Worm (Caenorhabditis elegans) whole organism, L2 larva: Measurements from ENCODE around the gene F46G10.4.

Source experiments
- F13H6.1 ChIP-seq: sonication (generic microtip); optimal IDR thresholded peaks from 2 replicates; lab custom pipeline; 2016; ENCODE audit warnings: missing genetic modification characterization, missing compliant biosample characterization
- R02D3.7 ChIP-seq: fragments of 150-350 bp; optimal IDR thresholded peaks from 2 replicates; lab custom pipeline; 2014; ENCODE audit warnings: missing biosample characterization, missing genetic modification characterization
- Y55F3AM.14 ChIP-seq: fragments of 200-800 bp; sonication (Bioruptor generic); optimal IDR thresholded peaks from 2 replicates; lab custom pipeline; 2018; ENCODE audit warnings: mild to moderate bottlenecking, missing genetic modification characterization, missing compliant biosample characterization
- ZK546.5 ChIP-seq: sonication (generic microtip); optimal IDR thresholded peaks from 2 replicates; lab custom pipeline; 2017; ENCODE audit warnings: missing biosample characterization, missing genetic modification characterization
- aly-2 ChIP-seq: fragments of 150-350 bp; optimal IDR thresholded peaks from 2 replicates; lab custom pipeline; 2014; ENCODE audit warnings: missing biosample characterization, missing genetic modification characterization
- ama-1 ChIP-seq: fragments of 150-350 bp; optimal IDR thresholded peaks from 2 replicates; lab custom pipeline; 2018; ENCODE audit warnings: inconsistent platforms
- blmp-1 ChIP-seq: sonication (generic microtip); optimal IDR thresholded peaks from 2 replicates; lab custom pipeline; 2017; ENCODE audit warnings: missing genetic modification characterization, mild to moderate bottlenecking, missing compliant biosample characterization, antibody characterized with exemption, moderate library complexity; ENCODE audit not compliant: insufficient read depth
- ceh-16 ChIP-seq: fragments of 150-350 bp; optimal IDR thresholded peaks from 2 replicates; lab custom pipeline; 2014; ENCODE audit warnings: missing biosample characterization, missing genetic modification characterization
- ceh-82 ChIP-seq: fragments of 150-350 bp; optimal IDR thresholded peaks from 2 replicates; lab custom pipeline; 2014; ENCODE audit warnings: missing biosample characterization, missing genetic modification characterization
- crh-2 ChIP-seq: sonication (generic microtip); optimal IDR thresholded peaks from 2 replicates; lab custom pipeline; 2017; ENCODE audit warnings: missing biosample characterization, missing genetic modification characterization
- egl-27 ChIP-seq: sonication (generic microtip); optimal IDR thresholded peaks from 3 replicates; lab custom pipeline; 2017; ENCODE audit warnings: missing biosample characterization, missing genetic modification reagents, missing genetic modification characterization
- elt-1 ChIP-seq: fragments of 150-350 bp; optimal IDR thresholded peaks from 2 replicates; lab custom pipeline; 2014; ENCODE audit warnings: missing biosample characterization, missing genetic modification characterization
- elt-3 ChIP-seq: sonication (generic microtip); optimal IDR thresholded peaks from 2 replicates; lab custom pipeline; 2017; ENCODE audit warnings: missing biosample characterization, missing genetic modification characterization
- fos-1 ChIP-seq: fragments of 150-350 bp; optimal IDR thresholded peaks from 2 replicates; lab custom pipeline; 2014; ENCODE audit warnings: missing biosample characterization, missing genetic modification characterization
- gmeb-1 ChIP-seq: fragments of 150-350 bp; optimal IDR thresholded peaks from 2 replicates; lab custom pipeline; 2014; ENCODE audit warnings: missing biosample characterization, missing genetic modification characterization
- lin-11 ChIP-seq: fragments of 150-350 bp; sonication (generic microtip); optimal IDR thresholded peaks from 2 replicates; lab custom pipeline; 2014; ENCODE audit warnings: missing biosample characterization, missing genetic modification characterization, inconsistent platforms, mixed read lengths
- lin-13 ChIP-seq: fragments of 150-350 bp; optimal IDR thresholded peaks from 2 replicates; lab custom pipeline; 2014; ENCODE audit warnings: missing biosample characterization, missing genetic modification reagents, missing genetic modification characterization
- lin-39 ChIP-seq: fragments of 150-350 bp; optimal IDR thresholded peaks from 2 replicates; lab custom pipeline; 2014; ENCODE audit warnings: missing biosample characterization, missing genetic modification reagents, missing genetic modification characterization
- lsy-2 ChIP-seq, 2 experiments: fragments of 150-350 bp in 1 of 2; sonication (generic microtip) in 1 of 2; optimal IDR thresholded peaks; 2 replicates each; lab custom pipeline; 2014 to 2017; ENCODE audit warnings: missing biosample characterization in 2 of 2, missing genetic modification characterization in 2 of 2
- mab-5 ChIP-seq: fragments of 150-350 bp; optimal IDR thresholded peaks from 2 replicates; lab custom pipeline; 2014; ENCODE audit warnings: missing biosample characterization, missing genetic modification characterization
- mbf-1 ChIP-seq: sonication (generic microtip); optimal IDR thresholded peaks from 2 replicates; lab custom pipeline; 2017; ENCODE audit warnings: missing biosample characterization, missing genetic modification characterization
- mdl-1 ChIP-seq, 2 experiments: fragments of 150-350 bp in 1 of 2; sonication (generic microtip) in 1 of 2; optimal IDR thresholded peaks; 2 replicates each; lab custom pipeline; 2017; ENCODE audit warnings: missing biosample characterization in 2 of 2, missing genetic modification characterization in 2 of 2
- nhr-11 ChIP-seq: fragments of 150-350 bp; optimal IDR thresholded peaks from 2 replicates; lab custom pipeline; 2014; ENCODE audit warnings: missing biosample characterization, missing genetic modification characterization
- nhr-12 ChIP-seq: fragments of 150-350 bp; optimal IDR thresholded peaks from 2 replicates; lab custom pipeline; 2014; ENCODE audit warnings: missing biosample characterization, missing genetic modification characterization
- nhr-129 ChIP-seq: fragments of 150-350 bp; optimal IDR thresholded peaks from 2 replicates; lab custom pipeline; 2014; ENCODE audit warnings: missing biosample characterization, missing genetic modification characterization
- nhr-21 ChIP-seq: fragments of 150-350 bp; optimal IDR thresholded peaks from 2 replicates; lab custom pipeline; 2014; ENCODE audit warnings: missing biosample characterization, missing genetic modification characterization
- nhr-23 ChIP-seq: fragments of 150-350 bp; optimal IDR thresholded peaks from 2 replicates; lab custom pipeline; 2014; ENCODE audit warnings: missing biosample characterization, missing genetic modification reagents, missing genetic modification characterization
- nhr-25 ChIP-seq: fragments of 150-350 bp; sonication (generic microtip); optimal IDR thresholded peaks from 3 replicates; lab custom pipeline; 2014; ENCODE audit warnings: missing biosample characterization, missing genetic modification characterization
- nhr-6 ChIP-seq: fragments of 150-350 bp; optimal IDR thresholded peaks from 2 replicates; lab custom pipeline; 2014; ENCODE audit warnings: missing biosample characterization, missing genetic modification characterization
- nhr-77 ChIP-seq: fragments of 150-350 bp; optimal IDR thresholded peaks from 2 replicates; lab custom pipeline; 2014; ENCODE audit warnings: missing biosample characterization, missing genetic modification characterization
- peb-1 ChIP-seq: fragments of 150-350 bp; optimal IDR thresholded peaks from 2 replicates; lab custom pipeline; 2014; ENCODE audit warnings: missing biosample characterization, missing genetic modification characterization
- sem-4 ChIP-seq: fragments of 150-350 bp; optimal IDR thresholded peaks from 2 replicates; lab custom pipeline; 2014; ENCODE audit warnings: missing biosample characterization, missing genetic modification reagents, missing genetic modification characterization
- sma-3 ChIP-seq: sonication (generic microtip); optimal IDR thresholded peaks from 2 replicates; lab custom pipeline; 2016; ENCODE audit warnings: missing genetic modification reagents, missing genetic modification characterization, missing compliant biosample characterization
- sma-9 ChIP-seq, 2 experiments: fragments of 150-350 bp in 1 of 2; sonication (generic microtip) in 1 of 2; optimal IDR thresholded peaks; 2 replicates each; lab custom pipeline; 2014 to 2016; ENCODE audit warnings: missing genetic modification characterization in 2 of 2, mild to moderate bottlenecking in 1 of 2, missing biosample characterization in 1 of 2, missing compliant biosample characterization in 1 of 2, missing genetic modification reagents in 1 of 2, moderate library complexity in 1 of 2
- snpc-4 ChIP-seq: fragments of 150-350 bp; optimal IDR thresholded peaks from 2 replicates; lab custom pipeline; 2014; ENCODE audit warnings: missing biosample characterization, missing genetic modification characterization
- unc-39 ChIP-seq: fragments of 150-350 bp; optimal IDR thresholded peaks from 2 replicates; lab custom pipeline; 2014; ENCODE audit warnings: missing biosample characterization, missing genetic modification characterization
- unc-55 ChIP-seq: fragments of 150-350 bp; sonication (generic microtip); optimal IDR thresholded peaks from 3 replicates; lab custom pipeline; 2014; ENCODE audit warnings: missing biosample characterization, missing genetic modification reagents, missing genetic modification characterization
- zag-1 ChIP-seq: fragments of 150-350 bp; optimal IDR thresholded peaks from 2 replicates; lab custom pipeline; 2014; ENCODE audit warnings: missing biosample characterization, missing genetic modification characterization
- ztf-1 ChIP-seq: fragments of 200-800 bp; sonication (Bioruptor generic); conservative IDR thresholded peaks from 2 replicates; pipeline ENCODE4 v1.3.6; 2022; ENCODE audit warnings: missing genetic modification characterization, missing compliant biosample characterization
- ztf-4 ChIP-seq: fragments of 150-350 bp; optimal IDR thresholded peaks from 2 replicates; lab custom pipeline; 2014; ENCODE audit warnings: missing biosample characterization, missing genetic modification characterization

The F46G10.4 gene

DNA sequence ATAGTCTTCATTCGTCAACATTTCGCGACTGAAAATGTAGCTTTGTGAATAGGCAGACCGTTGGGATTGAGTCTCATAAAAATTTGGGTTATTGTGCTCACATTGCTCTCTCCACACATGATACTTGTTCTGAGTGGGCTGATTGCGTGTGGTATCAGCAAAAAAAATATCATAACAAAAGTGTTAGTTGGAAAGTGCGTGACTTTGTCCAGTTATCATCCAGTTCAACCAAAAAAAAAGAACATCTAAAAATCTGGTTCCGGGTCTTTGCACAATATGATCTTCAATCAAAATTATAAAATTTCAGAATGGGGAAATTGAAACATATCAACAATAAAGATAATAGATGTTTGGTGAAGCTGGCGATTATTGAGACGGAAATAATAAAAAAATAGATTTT, 33.3 kb upstream of the F46G10.4 start, which contains the start of gene srd-39:
Gene srd-39, minus strand, starts transcription at position 101 of the 400 bp plus-strand sequence.
- TF ChIP-seq nhr-77 (no peak), elt-3 (no peak), crh-2 (tag; lab: Kevin White, UChicago) (no peak), nhr-23 (tag; lab: Kevin White, UChicago) (no peak), mbf-1 (tag; lab: Kevin White, UChicago) (no peak), nhr-21 (tag; lab: Kevin White, UChicago) (no peak), ztf-1 (GFP tag; lab: Robert Waterston, UW) (no peak), sem-4 (tag; lab: Kevin White, UChicago) (no peak), snpc-4 (tag; lab: Kevin White, UChicago) (no peak), ceh-16 (tag; lab: Kevin White, UChicago) (no peak), lsy-2 (tag; optimal IDR thresholded peaks at IDR 0.05; lab: Kevin White, UChicago) (no peak), sma-9 (GFP tag; optimal IDR thresholded peaks at IDR 0.05; lab: Kevin White, UChicago) (no peak), sma-9 (tag; optimal IDR thresholded peaks at IDR 0.05; lab: Kevin White, UChicago) (no peak), fos-1 (no peak), mdl-1 (tag; optimal IDR thresholded peaks at IDR 0.05; lab: Kevin White, UChicago) (no peak), nhr-25 (tag; lab: Kevin White, UChicago) (no peak), nhr-6 (no peak), peb-1 (tag; lab: Kevin White, UChicago) (no peak), aly-2 (tag; lab: Kevin White, UChicago) (no peak), zag-1 (no peak), blmp-1 (tag; lab: Kevin White, UChicago) (no peak)

DNA sequence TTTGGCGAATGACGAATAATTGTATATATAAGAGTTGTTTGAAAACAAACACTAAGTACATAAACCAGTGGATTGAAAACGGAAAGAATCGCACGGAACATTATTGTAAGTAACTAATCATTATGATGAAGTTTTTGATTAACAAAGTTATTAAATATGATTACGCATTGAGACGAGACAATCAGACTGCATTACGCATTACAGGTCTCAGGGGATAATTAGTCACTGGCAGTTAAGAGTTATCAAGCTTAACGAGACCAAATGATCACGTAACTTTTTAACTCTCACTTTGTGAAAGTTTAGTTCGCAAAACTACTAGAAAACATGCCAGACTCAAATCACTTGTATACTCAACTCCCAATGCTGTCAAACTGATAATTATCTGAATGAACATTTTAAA, 30.5 kb upstream of the F46G10.4 start, which contains the start of gene srd-42:
Gene srd-42, minus strand, starts transcription at position 101 of the 400 bp plus-strand sequence.
- TF ChIP-seq mab-5 (tag; lab: Kevin White, UChicago) (no peak), lin-39 (no peak), ceh-82 (tag; lab: Kevin White, UChicago) (no peak), R02D3.7 (tag; lab: Kevin White, UChicago) (no peak), nhr-12 (tag; lab: Kevin White, UChicago) (no peak), nhr-11 (tag; lab: Kevin White, UChicago) (no peak)

DNA sequence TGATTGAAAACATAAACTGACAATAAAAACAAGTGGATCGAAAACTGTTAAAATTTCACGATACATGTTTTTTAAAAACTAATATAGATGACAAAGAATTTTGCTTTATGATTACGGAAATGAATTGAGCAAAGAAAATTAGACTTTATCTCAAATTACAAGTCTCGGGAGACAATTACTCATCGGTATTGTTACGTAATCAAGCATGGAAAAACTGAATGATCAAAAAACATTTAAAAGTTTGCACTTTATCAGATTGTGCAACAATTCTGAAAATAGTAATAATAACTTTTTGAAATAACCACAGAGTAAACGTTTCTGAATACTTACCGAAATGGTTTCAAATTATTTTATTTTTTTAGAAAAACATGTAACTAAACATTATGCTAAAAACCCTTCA, 28.1 kb upstream of the F46G10.4 start, which contains the start of gene srd-43:
Gene srd-43, minus strand, starts transcription at position 66 of the 400 bp plus-strand sequence.
- TF ChIP-seq ama-1 (lab: Kevin White, UChicago) (no peak), egl-27 (no peak)
- TF ChIP-seq, all 48 proteins: peak for 0

DNA sequence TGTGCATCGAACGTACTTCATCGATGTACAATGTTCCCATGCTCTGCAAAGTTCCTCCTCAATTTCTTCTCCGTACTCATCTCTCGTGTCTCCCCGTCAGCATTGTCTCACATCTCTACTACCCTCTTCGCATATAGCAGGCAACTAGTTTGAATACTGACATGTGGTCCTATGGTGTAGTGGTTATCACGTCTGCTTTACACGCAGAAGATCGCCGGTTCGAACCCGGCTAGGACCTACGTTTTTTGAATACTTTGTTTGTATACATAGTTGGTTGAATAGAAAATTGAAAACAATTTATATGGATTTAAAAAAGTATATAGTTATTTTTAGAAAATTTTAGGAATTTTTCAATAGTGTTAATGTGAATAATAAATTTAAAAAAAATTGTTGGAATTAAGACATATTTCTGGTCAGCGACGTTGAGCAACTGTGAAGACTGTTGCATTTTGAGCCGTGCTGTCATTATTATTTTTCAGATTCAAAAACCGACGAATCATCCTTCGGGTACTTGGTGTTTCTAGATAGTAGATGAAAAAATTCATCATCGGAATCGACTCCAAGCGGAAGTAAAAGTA, 26.9 kb upstream of the F46G10.4 start:
- TF ChIP-seq unc-55 (GFP tag; lab: Kevin White, UChicago) (peak; percentile 90), F13H6.1 (tag; lab: Kevin White, UChicago) (peak; percentile 75), nhr-129 (peak; percentile 93), ceh-82 (tag; lab: Kevin White, UChicago) (peak; percentile 53), gmeb-1 (tag; lab: Kevin White, UChicago) (peak; percentile 65), lin-11 (tag; lab: Kevin White, UChicago) (peak; percentile 83), nhr-21 (tag; lab: Kevin White, UChicago) (peak; percentile 89), lin-39 (no peak), nhr-12 (tag; lab: Kevin White, UChicago) (no peak), nhr-11 (tag; lab: Kevin White, UChicago) (no peak), lsy-2 (tag; optimal IDR thresholded peaks at IDR 0.05; lab: Kevin White, UChicago) (peak in 1 of 2 experiments; percentile 58), mdl-1 (tag; optimal IDR thresholded peaks at IDR 0.05; lab: Kevin White, UChicago) (peak in 1 of 2 experiments; percentile 57), egl-27 (peak; percentile 77), mab-5 (tag; lab: Kevin White, UChicago) (peak; percentile 73), crh-2 (tag; lab: Kevin White, UChicago) (peak; percentile 89), nhr-6 (peak; percentile 73), snpc-4 (tag; lab: Kevin White, UChicago) (peak; percentile 21), unc-39 (no peak), fos-1 (peak; percentile 87), ceh-16 (tag; lab: Kevin White, UChicago) (peak; percentile 36), Y55F3AM.14 (GFP tag; lab: Kevin White, UChicago) (peak; percentile 73), sma-3 (peak; percentile 75), sma-9 (GFP tag; optimal IDR thresholded peaks at IDR 0.05; lab: Kevin White, UChicago) (peak; percentile 89), sma-9 (tag; optimal IDR thresholded peaks at IDR 0.05; lab: Kevin White, UChicago) (no peak), elt-1 (tag; lab: Kevin White, UChicago) (no peak), lin-13 (peak; percentile 75), mbf-1 (tag; lab: Kevin White, UChicago) (peak; percentile 30), ama-1 (lab: Kevin White, UChicago) (no peak), ztf-4 (tag; lab: Kevin White, UChicago) (peak; percentile 43), zag-1 (peak; percentile 65), elt-3 (no peak), ZK546.5 (tag; lab: Kevin White, UChicago) (no peak)
